Worm (Caenorhabditis elegans): ENCODE results near the gene F18C5.5.

The F18C5.5 gene

DNA sequence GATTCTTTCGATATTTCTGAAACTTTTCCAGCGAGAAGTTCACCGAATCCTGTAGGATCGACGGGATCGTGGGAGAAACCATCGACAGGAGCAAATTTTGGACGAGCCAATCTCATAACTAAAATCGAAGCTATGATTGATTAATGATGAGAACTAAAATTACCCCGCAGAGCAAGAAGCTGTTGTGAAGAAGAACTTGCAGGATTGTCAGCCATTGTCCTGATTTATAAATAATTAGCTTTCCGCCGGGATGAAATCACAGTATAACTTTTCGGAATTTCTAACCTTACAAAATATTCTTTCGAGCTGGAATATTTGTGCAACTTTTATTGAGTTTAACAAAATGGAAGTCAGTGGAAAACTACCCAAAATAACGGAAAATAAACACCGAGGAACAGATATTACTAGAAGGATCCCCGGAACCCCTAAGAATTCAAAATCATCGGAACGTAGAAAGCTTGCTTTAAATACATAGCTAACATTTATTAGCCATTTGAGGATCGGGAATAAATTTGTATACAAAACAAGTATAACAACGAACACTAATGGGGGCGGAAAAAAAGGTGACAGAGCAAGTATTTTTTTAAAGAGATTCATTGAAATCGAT is 20.8 kb upstream of the F18C5.5 start, which contains the start of gene C56C10.7 (continued):
- no peak for TF ChIP-seq attf-5 (GFP tag; optimal IDR thresholded peaks at IDR 0.05)

DNA sequence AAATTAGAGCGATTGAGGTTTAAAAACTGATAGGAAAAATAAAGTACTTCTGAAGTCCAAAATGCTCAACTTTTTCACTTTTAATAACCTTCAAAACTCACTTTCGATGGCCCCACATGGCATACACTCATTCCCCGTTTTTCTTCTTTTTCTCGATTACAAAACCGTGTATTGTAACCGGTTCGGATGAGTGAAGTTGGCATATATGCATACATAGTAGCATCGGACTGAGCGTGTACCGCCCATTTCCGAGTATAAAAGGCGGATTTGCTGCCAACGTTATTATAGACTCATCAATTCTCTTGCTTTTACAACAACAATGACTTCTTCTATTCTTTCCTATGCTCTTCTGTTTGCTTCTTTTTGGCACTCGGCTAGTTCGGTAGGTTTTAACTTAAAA is 16.2 kb upstream of the F18C5.5 start, which contains the start of gene C56C10.4:
Gene C56C10.4, plus strand, starts transcription at position 301 of the 400 bp plus-strand sequence.
- TF ChIP-seq ekl-4 (GFP tag; IDR thresholded peaks at IDR 0.05) (no peak), rec-8 (tag; optimal IDR thresholded peaks at IDR 0.05) (no peak), let-607 (tag; optimal IDR thresholded peaks at IDR 0.05) (no peak), die-1 (tag; optimal IDR thresholded peaks at IDR 0.05) (no peak), lag-1 (GFP tag; IDR thresholded peaks at IDR 0.05) (no peak), lsy-27 (tag; optimal IDR thresholded peaks at IDR 0.05; ENCODE audit: borderline replicate concordance, insufficient read depth) (no peak), nhr-80 (tag; optimal IDR thresholded peaks at IDR 0.05) (no peak), chd-7 (tag; optimal IDR thresholded peaks at IDR 0.05) (no peak), hmg-20 (GFP tag; IDR thresholded peaks at IDR 0.05) (no peak), madf-3 (GFP tag; IDR thresholded peaks at IDR 0.05) (no peak), ceh-40 (GFP tag; IDR thresholded peaks at IDR 0.05) (no peak), ztf-22 (GFP tag; optimal IDR thresholded peaks at IDR 0.05) (no peak), ztf-26 (tag; optimal IDR thresholded peaks at IDR 0.05) (no peak), C17E4.6 (GFP tag; IDR thresholded peaks at IDR 0.05) (no peak)

DNA sequence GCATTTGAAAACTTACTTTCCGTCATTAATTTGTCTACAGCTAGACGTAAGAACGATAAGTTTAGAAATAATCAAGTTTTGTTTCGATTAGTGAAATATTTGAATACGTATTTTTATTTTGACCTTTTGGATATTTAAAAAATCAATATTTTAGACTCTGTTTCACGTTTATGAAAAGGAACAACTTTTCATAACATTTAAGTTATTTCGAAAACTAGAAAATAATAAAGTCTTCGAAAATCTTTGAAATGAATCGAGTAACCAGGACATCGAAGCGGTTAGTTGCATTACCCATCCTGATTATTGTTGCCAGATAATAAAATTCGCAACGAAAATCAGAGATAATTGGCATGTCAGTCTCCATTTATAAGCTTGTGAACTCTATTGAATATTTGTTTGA is 14.7 kb upstream of the F18C5.5 start, which contains the start of gene C56C10.6:
Gene C56C10.6, minus strand, starts transcription at position 101 of the 400 bp plus-strand sequence.
- TF ChIP-seq aptf-3 (GFP tag; IDR thresholded peaks at IDR 0.05): no peak
- TF ChIP-seq bed-1 (GFP tag; IDR thresholded peaks at IDR 0.05): no peak
- TF ChIP-seq rec-8 (tag; optimal IDR thresholded peaks at IDR 0.05): no peak
- TF ChIP-seq dpl-1 (GFP tag; optimal IDR thresholded peaks at IDR 0.05): no peak
- no peak for TF ChIP-seq Y56A3A.18 (GFP tag; IDR thresholded peaks at IDR 0.05)
- no peak for TF ChIP-seq snpc-3.4 (tag; optimal IDR thresholded peaks at IDR 0.05)
- no peak for TF ChIP-seq F33H1.4 (GFP tag; IDR thresholded peaks at IDR 0.05)
- TF ChIP-seq pha-4 (tag; optimal IDR thresholded peaks at IDR 0.05): no peak
- TF ChIP-seq F23B12.7 (tag; optimal IDR thresholded peaks at IDR 0.05; ENCODE audit: insufficient read depth): no peak
- TF ChIP-seq lin-54 (GFP tag; optimal IDR thresholded peaks at IDR 0.05): no peak
- TF ChIP-seq F49E8.2 (tag; optimal IDR thresholded peaks at IDR 0.05; ENCODE audit: insufficient read depth): no peak
- TF ChIP-seq ceh-40 (GFP tag; IDR thresholded peaks at IDR 0.05): no peak
- TF ChIP-seq ZK185.1 (tag; optimal IDR thresholded peaks at IDR 0.05; ENCODE audit: poor library complexity, severe bottlenecking): no peak
- no peak for TF ChIP-seq F10E7.11 (tag; optimal IDR thresholded peaks at IDR 0.05)
- no peak for TF ChIP-seq hlh-12 (tag; optimal IDR thresholded peaks at IDR 0.05)

DNA sequence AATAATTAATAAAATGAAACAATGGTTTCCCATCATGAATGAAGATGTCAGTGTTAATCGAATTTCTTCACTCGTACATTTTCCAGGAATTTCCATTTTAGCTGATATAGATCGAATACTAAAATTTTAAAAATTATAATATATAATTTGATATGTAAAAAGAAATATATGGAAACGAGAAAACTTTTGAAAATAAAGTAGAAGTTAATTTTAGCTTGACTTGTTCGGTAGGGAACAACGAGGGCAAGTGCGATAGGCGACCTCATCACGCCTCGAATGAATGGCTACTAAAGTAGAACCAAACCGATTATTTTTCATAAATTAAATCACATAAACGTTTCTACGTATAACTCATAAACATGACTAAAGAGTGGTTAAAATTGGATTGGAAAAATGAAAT is 11.8 kb upstream of the F18C5.5 start, which contains the start of gene sra-31:
Gene sra-31, minus strand, starts transcription at position 101 of the 400 bp plus-strand sequence.
- TF ChIP-seq egl-44 (GFP tag; IDR thresholded peaks at IDR 0.05) (no peak), B0035.1 (tag; optimal IDR thresholded peaks at IDR 0.05) (no peak), let-607 (tag; optimal IDR thresholded peaks at IDR 0.05) (no peak), Y56A3A.18 (GFP tag; IDR thresholded peaks at IDR 0.05) (no peak), attf-3 (GFP tag; conservative IDR thresholded peaks at IDR 0.05) (no peak), mcd-1 (GFP tag; IDR thresholded peaks at IDR 0.05) (no peak), B0019.2 (GFP tag; conservative IDR thresholded peaks at IDR 0.05) (no peak), attf-5 (GFP tag; optimal IDR thresholded peaks at IDR 0.05) (no peak), aptf-2 (GFP tag; conservative IDR thresholded peaks at IDR 0.05) (no peak), C17E4.6 (GFP tag; IDR thresholded peaks at IDR 0.05) (no peak), F52B5.7 (tag; optimal IDR thresholded peaks at IDR 0.05) (no peak), somi-1 (GFP tag; optimal IDR thresholded peaks at IDR 0.05) (no peak), Y67H2A.10 (GFP tag; conservative IDR thresholded peaks at IDR 0.05) (no peak), nhr-179 (tag; optimal IDR thresholded peaks at IDR 0.05) (no peak), dox-1 (GFP tag; IDR thresholded peaks at IDR 0.05) (no peak), Y53F4B.3 (GFP tag; IDR thresholded peaks at IDR 0.05) (no peak), K11D2.4 (GFP tag; IDR thresholded peaks at IDR 0.05) (no peak)
